Worm (Caenorhabditis elegans) whole organism, L4 larva: ENCODE results near the gene unc-6.

Experiments used
- aha-1 ChIP-seq: fragments of 150-350 bp; peaks from one replicate; lab custom pipeline; 2014; ENCODE audit warnings: missing biosample characterization, missing genetic modification characterization
- hif-1 ChIP-seq, 2 experiments: sonication (generic microtip); optimal IDR thresholded peaks; 2 replicates each; lab custom pipeline; 2016 to 2017; ENCODE audit warnings: missing compliant biosample characterization in 2 of 2, missing genetic modification characterization in 2 of 2, missing genetic modification reagents in 2 of 2, missing genotype in 2 of 2, mild to moderate bottlenecking in 1 of 2
- lin-39 ChIP-seq: fragments of 150-350 bp; optimal IDR thresholded peaks from 2 replicates; lab custom pipeline; 2014; ENCODE audit warnings: missing biosample characterization, missing genetic modification reagents, missing genetic modification characterization
- mxl-2 ChIP-seq: fragments of 200-800 bp; sonication (Bioruptor generic); conservative IDR thresholded peaks from 2 replicates; pipeline ENCODE4 v1.3.6; 2022; ENCODE audit warnings: missing genetic modification reagents, missing genetic modification characterization, missing compliant biosample characterization

- TF ChIP-seq hif-1 (tag; optimal IDR thresholded peaks at IDR 0.05; lab: Kevin White, UChicago) = no peak
- TF ChIP-seq aha-1 (tag; lab: Kevin White, UChicago) = peak; percentile 81
- TF ChIP-seq lin-39 (tag; lab: Kevin White, UChicago) = no peak
- TF ChIP-seq mxl-2 = no peak
These were observed 37.5 kb downstream of the unc-6 start for ce11 chrX:6926952-6927351.
